Worm (Caenorhabditis elegans) whole organism, L1 larva: ENCODE results near the gene hpx-2.
A peak's percentile ranks its signal among the peaks of the same experiment; 100 is the strongest.

Source experiments
- C16A3.4 ChIP-seq: fragments of 150-350 bp; optimal IDR thresholded peaks from 2 replicates; lab custom pipeline; 2014; ENCODE audit warnings: missing biosample characterization, missing genetic modification characterization
- C34B4.2 ChIP-seq: sonication (generic microtip); optimal IDR thresholded peaks from 2 replicates; lab custom pipeline; 2017; ENCODE audit warnings: mild to moderate bottlenecking, missing genetic modification characterization, missing compliant biosample characterization
- Y116A8C.19 ChIP-seq: sonication (generic microtip); optimal IDR thresholded peaks from 2 replicates; lab custom pipeline; 2016; ENCODE audit warnings: missing compliant biosample characterization, missing genetic modification characterization, borderline replicate concordance
- aha-1 ChIP-seq: fragments of 150-350 bp; optimal IDR thresholded peaks from 2 replicates; lab custom pipeline; 2014; ENCODE audit warnings: missing biosample characterization, missing genetic modification characterization
- aly-2 ChIP-seq: fragments of 150-350 bp; optimal IDR thresholded peaks from 2 replicates; lab custom pipeline; 2014; ENCODE audit warnings: missing biosample characterization, missing genetic modification characterization
- ama-1 ChIP-seq: fragments of 150-350 bp; optimal IDR thresholded peaks from 2 replicates; lab custom pipeline; 2014
- ceh-8 ChIP-seq: fragments of 200-800 bp; sonication (Bioruptor generic); optimal IDR thresholded peaks from 2 replicates; lab custom pipeline; 2018; ENCODE audit warnings: mild to moderate bottlenecking, missing genetic modification characterization, moderate library complexity, missing compliant biosample characterization
- ceh-82 ChIP-seq, 3 experiments: fragments of 150-350 bp in 1 of 3; sonication (generic microtip) in 2 of 3; optimal IDR thresholded peaks; 2 replicates each; lab custom pipeline; 2014 to 2017; ENCODE audit warnings: missing biosample characterization in 3 of 3, missing genetic modification characterization in 3 of 3
- ceh-88 ChIP-seq: fragments of 200-800 bp; sonication (Bioruptor generic); IDR thresholded peaks from 2 replicates; pipeline ENCODE4 v1.3.6; 2022; ENCODE audit warnings: missing genetic modification characterization, missing compliant biosample characterization
- ceh-90 ChIP-seq: sonication (generic microtip); optimal IDR thresholded peaks from 2 replicates; lab custom pipeline; 2016; ENCODE audit warnings: missing genetic modification characterization, missing compliant biosample characterization
- ces-1 ChIP-seq: fragments of 150-350 bp; optimal IDR thresholded peaks from 2 replicates; lab custom pipeline; 2014; ENCODE audit warnings: missing biosample characterization, missing genetic modification reagents, missing genetic modification characterization
- dsc-1 ChIP-seq: sonication (generic microtip); optimal IDR thresholded peaks from 2 replicates; lab custom pipeline; 2016; ENCODE audit warnings: mild to moderate bottlenecking, missing genetic modification characterization, missing compliant biosample characterization
- egl-13 ChIP-seq: sonication (generic microtip); optimal IDR thresholded peaks from 2 replicates; lab custom pipeline; 2016; ENCODE audit warnings: missing genotype, missing genetic modification reagents, missing genetic modification characterization, missing compliant biosample characterization
- egl-27 ChIP-seq, 2 experiments: fragments of 150-350 bp in 1 of 2; sonication (generic microtip); optimal IDR thresholded peaks; 3 replicates each; lab custom pipeline; 2017 to 2018; ENCODE audit warnings: missing biosample characterization in 2 of 2, missing genetic modification characterization in 2 of 2, missing genetic modification reagents in 2 of 2
- ets-5 ChIP-seq: fragments of 200-800 bp; sonication (Bioruptor generic); IDR thresholded peaks from 2 replicates; pipeline ENCODE4 v1.3.6; 2022; ENCODE audit warnings: missing genetic modification characterization, missing compliant biosample characterization
- fkh-10 ChIP-seq: sonication (generic microtip); optimal IDR thresholded peaks from 2 replicates; lab custom pipeline; 2017; ENCODE audit warnings: missing biosample characterization, missing genetic modification reagents, missing genetic modification characterization
- fos-1 ChIP-seq: fragments of 150-350 bp; optimal IDR thresholded peaks from 2 replicates; lab custom pipeline; 2014; ENCODE audit warnings: missing biosample characterization, missing genetic modification characterization
- grh-1 ChIP-seq: fragments of 200-800 bp; sonication (Bioruptor generic); IDR thresholded peaks from 2 replicates; pipeline ENCODE4 v1.3.6; 2022; ENCODE audit warnings: missing genetic modification reagents, missing genetic modification characterization, missing compliant biosample characterization
- hpl-2 ChIP-seq: fragments of 150-350 bp; optimal IDR thresholded peaks from 2 replicates; lab custom pipeline; 2014; ENCODE audit warnings: missing biosample characterization, missing genetic modification reagents, missing genetic modification characterization
- isw-1 ChIP-seq: fragments of 200-800 bp; sonication (Bioruptor generic); IDR thresholded peaks from 2 replicates; pipeline ENCODE4 v1.3.6; 2022; ENCODE audit warnings: missing genetic modification characterization, missing compliant biosample characterization
- lin-13 ChIP-seq: fragments of 150-350 bp; optimal IDR thresholded peaks from 2 replicates; lab custom pipeline; 2014; ENCODE audit warnings: missing biosample characterization, missing genetic modification reagents, missing genetic modification characterization
- lin-14 ChIP-seq: fragments of 200-800 bp; sonication (Bioruptor generic); optimal IDR thresholded peaks from 2 replicates; lab custom pipeline; 2018; ENCODE audit warnings: mild to moderate bottlenecking, missing genetic modification characterization, moderate library complexity, missing compliant biosample characterization
- lin-39 ChIP-seq: fragments of 150-350 bp; optimal IDR thresholded peaks from 2 replicates; lab custom pipeline; 2014; ENCODE audit warnings: missing biosample characterization, missing genetic modification reagents, missing genetic modification characterization
- lsy-2 ChIP-seq, 2 experiments: fragments of 150-350 bp; optimal IDR thresholded peaks; 2 replicates each; lab custom pipeline; 2014; ENCODE audit warnings: missing biosample characterization in 2 of 2, missing genetic modification characterization in 2 of 2
- mab-9 ChIP-seq: fragments of 200-800 bp; sonication (Bioruptor generic); IDR thresholded peaks from 2 replicates; pipeline ENCODE4 v1.3.6; 2022; ENCODE audit warnings: missing genetic modification reagents, missing genetic modification characterization, missing compliant biosample characterization
- nhr-12 ChIP-seq: sonication (generic microtip); optimal IDR thresholded peaks from 2 replicates; lab custom pipeline; 2017; ENCODE audit warnings: missing biosample characterization, missing genetic modification characterization
- nhr-20 ChIP-seq: sonication (generic microtip); optimal IDR thresholded peaks from 2 replicates; lab custom pipeline; 2016; ENCODE audit warnings: mild to moderate bottlenecking, missing genetic modification characterization, missing compliant biosample characterization
- nhr-237 ChIP-seq: fragments of 150-350 bp; optimal IDR thresholded peaks from 2 replicates; lab custom pipeline; 2014; ENCODE audit warnings: missing biosample characterization, missing genetic modification characterization
- nhr-47 ChIP-seq: sonication (generic microtip); optimal IDR thresholded peaks from 2 replicates; lab custom pipeline; 2016; ENCODE audit warnings: mild to moderate bottlenecking, missing genetic modification characterization, moderate library complexity, missing compliant biosample characterization
- nhr-71 ChIP-seq: sonication (generic microtip); optimal IDR thresholded peaks from 2 replicates; lab custom pipeline; 2016; ENCODE audit warnings: mild to moderate bottlenecking, missing genetic modification characterization, moderate library complexity, missing compliant biosample characterization
- nhr-76 ChIP-seq: sonication (generic microtip); optimal IDR thresholded peaks from 2 replicates; lab custom pipeline; 2017; ENCODE audit warnings: missing biosample characterization, missing genetic modification characterization
- nhr-85 ChIP-seq: sonication (generic microtip); peaks from one replicate; lab custom pipeline; 2016; ENCODE audit warnings: missing genetic modification characterization, inconsistent platforms, missing compliant biosample characterization
- nhr-90 ChIP-seq: sonication (generic microtip); optimal IDR thresholded peaks from 2 replicates; lab custom pipeline; 2016; ENCODE audit warnings: mild to moderate bottlenecking, missing genetic modification characterization, missing compliant biosample characterization; ENCODE audit not compliant: poor library complexity
- pax-3 ChIP-seq: fragments of 200-800 bp; sonication (Bioruptor generic); optimal IDR thresholded peaks from 2 replicates; lab custom pipeline; 2018; ENCODE audit warnings: mild to moderate bottlenecking, missing genetic modification characterization, moderate library complexity, missing compliant biosample characterization
- pqm-1 ChIP-seq: sonication (generic microtip); optimal IDR thresholded peaks from 3 replicates; lab custom pipeline; 2017; ENCODE audit warnings: missing biosample characterization, missing genetic modification characterization
- rnt-1 ChIP-seq: sonication (generic microtip); optimal IDR thresholded peaks from 2 replicates; lab custom pipeline; 2016; ENCODE audit warnings: mild to moderate bottlenecking, missing genetic modification characterization, moderate library complexity, missing compliant biosample characterization
- skn-1 ChIP-seq: fragments of 150-350 bp; optimal IDR thresholded peaks from 2 replicates; lab custom pipeline; 2014; ENCODE audit warnings: missing biosample characterization, missing genetic modification characterization
- snu-23 ChIP-seq: sonication (generic microtip); optimal IDR thresholded peaks from 2 replicates; lab custom pipeline; 2016; ENCODE audit warnings: missing genetic modification characterization, missing compliant biosample characterization
- sptf-1 ChIP-seq: fragments of 150-350 bp; optimal IDR thresholded peaks from 2 replicates; lab custom pipeline; 2014; ENCODE audit warnings: missing biosample characterization, missing genetic modification characterization
- unc-130 ChIP-seq: fragments of 150-350 bp; optimal IDR thresholded peaks from 2 replicates; lab custom pipeline; 2017; ENCODE audit warnings: missing biosample characterization, missing genetic modification characterization, inconsistent platforms
- unc-62 ChIP-seq: fragments of 150-350 bp; optimal IDR thresholded peaks from 2 replicates; lab custom pipeline; 2014; ENCODE audit warnings: missing biosample characterization, missing genetic modification reagents, missing genetic modification characterization
- unc-86 ChIP-seq: sonication (generic microtip); optimal IDR thresholded peaks from 2 replicates; lab custom pipeline; 2016; ENCODE audit warnings: missing genetic modification characterization, missing compliant biosample characterization
- vab-15 ChIP-seq: sonication (generic microtip); optimal IDR thresholded peaks from 2 replicates; lab custom pipeline; 2017; ENCODE audit warnings: missing genotype, mild to moderate bottlenecking, missing genetic modification characterization, missing compliant biosample characterization

The hpx-2 gene

ce11 chrV:13818824-13819408 lies 31.4 kb upstream of the hpx-2 start, which contains the start of gene sel-10 (continued):
- TF ChIP-seq dsc-1 (tag; lab: Kevin White, UChicago) (peak; percentile 80), ets-5 (GFP tag; lab: Robert Waterston, UW) (no peak), mab-9 (no peak), unc-62 (GFP tag; lab: Kevin White, UChicago) (no peak), nhr-76 (tag; lab: Kevin White, UChicago) (no peak), nhr-47 (tag; lab: Kevin White, UChicago) (peak; percentile 87), isw-1 (GFP tag; lab: Robert Waterston, UW) (peak; percentile 68), lsy-2 (tag; optimal IDR thresholded peaks at IDR 0.05; lab: Kevin White, UChicago) (peak; percentile 85 to 88), unc-130 (tag; lab: Kevin White, UChicago) (peak; percentile 80), rnt-1 (tag; lab: Kevin White, UChicago) (peak; percentile 90), nhr-90 (tag; lab: Kevin White, UChicago) (peak; percentile 79), C34B4.2 (no peak), ceh-8 (GFP tag; lab: Kevin White, UChicago) (peak; percentile 61), grh-1 (GFP tag; lab: Robert Waterston, UW) (peak; percentile 15; the same call in 1 of the 2 replicates), nhr-85 (tag; lab: Kevin White, UChicago) (peak; percentile 90), egl-13 (peak; percentile 9), vab-15 (tag; lab: Kevin White, UChicago) (no peak), C16A3.4 (peak; percentile 78), sptf-1 (tag; lab: Kevin White, UChicago) (no peak), lin-39 (tag; lab: Kevin White, UChicago) (peak; percentile 52), aha-1 (tag; lab: Kevin White, UChicago) (peak; percentile 12), ces-1 (no peak), nhr-71 (tag; lab: Kevin White, UChicago) (peak; percentile 87), nhr-12 (tag; lab: Kevin White, UChicago) (no peak), nhr-20 (tag; lab: Kevin White, UChicago) (peak; percentile 83), lin-13 (GFP tag; lab: Kevin White, UChicago) (peak; percentile 65), ceh-82 (tag; optimal IDR thresholded peaks at IDR 0.05; lab: Kevin White, UChicago) (peak; percentile 67 to 85 (median 70)), nhr-237 (tag; lab: Kevin White, UChicago) (no peak), Y116A8C.19 (tag; lab: Kevin White, UChicago) (no peak), ceh-90 (peak; percentile 49), ceh-88 (GFP tag; lab: Robert Waterston, UW) (no peak), unc-86 (tag; lab: Kevin White, UChicago) (peak; percentile 74), pqm-1 (tag; lab: Kevin White, UChicago) (no peak)

ce11 chrV:13822752-13823151 lies 27.5 kb upstream of the hpx-2 start, which contains the start of gene hpo-31:
hpo-31 (plus strand) TSS chrV:13823052.
- TF ChIP-seq egl-27 (tag; optimal IDR thresholded peaks at IDR 0.05; lab: Kevin White, UChicago), result no peak
- no peak for TF ChIP-seq ama-1 (lab: Kevin White, UChicago)
- no peak for TF ChIP-seq lin-14 (GFP tag; lab: Kevin White, UChicago)
- TF ChIP-seq unc-130 (tag; lab: Kevin White, UChicago), result no peak
- no peak for TF ChIP-seq snu-23
- no peak for TF ChIP-seq fos-1 (tag; lab: Kevin White, UChicago)
- TF ChIP-seq lin-13 (GFP tag; lab: Kevin White, UChicago), result no peak
- no peak for TF ChIP-seq fkh-10
- no peak for TF ChIP-seq nhr-20 (tag; lab: Kevin White, UChicago)
- no peak for TF ChIP-seq egl-13
- TF ChIP-seq aly-2 (tag; lab: Kevin White, UChicago), result no peak
- TF ChIP-seq hpl-2 (GFP tag; lab: Kevin White, UChicago), result no peak
- TF ChIP-seq nhr-76 (tag; lab: Kevin White, UChicago), result no peak
- TF ChIP-seq pax-3 (tag; lab: Kevin White, UChicago), result no peak
- TF ChIP-seq pqm-1 (tag; lab: Kevin White, UChicago), result no peak
- TF ChIP-seq skn-1 (tag; lab: Kevin White, UChicago), result no peak
